Fruit fly (Drosophila melanogaster): Measurements from ENCODE around the gene Archease.

Archease gene

dm6 chr3R:21632930-21633780 lies 29.6 kb downstream of the Archease start (continued):
- no peak for TF ChIP-seq abd-A (tag; optimal IDR thresholded peaks at IDR 0.05)
- TF ChIP-seq salm (tag; optimal IDR thresholded peaks at IDR 0.05), result no peak
- no peak for TF ChIP-seq ranshi (GFP tag; IDR thresholded peaks at IDR 0.05)
- TF ChIP-seq Sin3A (optimal IDR thresholded peaks at IDR 0.05), result no peak
- no peak for TF ChIP-seq CG8089 (GFP tag; optimal IDR thresholded peaks at IDR 0.05)
- peak; percentile 39 for TF ChIP-seq CG17359 (tag; optimal IDR thresholded peaks at IDR 0.05)
- TF ChIP-seq Atf3 (GFP tag; optimal IDR thresholded peaks at IDR 0.05), result no peak
- no peak for TF ChIP-seq her (GFP tag; optimal IDR thresholded peaks at IDR 0.05)
- TF ChIP-seq Xrp1 (GFP tag; IDR thresholded peaks at IDR 0.05), result no peak
- TF ChIP-seq scrt (GFP tag; optimal IDR thresholded peaks at IDR 0.05), result peak; percentile 24
- TF ChIP-seq MBD-R2 (GFP tag; IDR thresholded peaks at IDR 0.05), result no peak
- no peak for TF ChIP-seq E2f2 (GFP tag; IDR thresholded peaks at IDR 0.05)
- no peak for TF ChIP-seq Gug (GFP tag; IDR thresholded peaks at IDR 0.05)
- peak; percentile 69 for TF ChIP-seq CG8924 (tag; optimal IDR thresholded peaks at IDR 0.05)
- no peak for TF ChIP-seq ash1 (GFP tag; optimal IDR thresholded peaks at IDR 0.05)
- no peak for TF ChIP-seq CG34224 (GFP tag; IDR thresholded peaks at IDR 0.05; ENCODE audit: partially characterized antibody)
- TF ChIP-seq gsb (GFP tag; IDR thresholded peaks at IDR 0.05), result no peak
- TF ChIP-seq Hr3 (GFP tag; optimal IDR thresholded peaks at IDR 0.05), result peak; percentile 14
- no peak for TF ChIP-seq dimm (GFP tag; IDR thresholded peaks at IDR 0.05)
- peak; percentile 64 for TF ChIP-seq sd (tag; optimal IDR thresholded peaks at IDR 0.05)
- TF ChIP-seq CG7271 (tag; optimal IDR thresholded peaks at IDR 0.05), result no peak
- TF ChIP-seq tup (GFP tag; optimal IDR thresholded peaks at IDR 0.05), result no peak
- peak; percentile 68 for TF ChIP-seq lbe (GFP tag; optimal IDR thresholded peaks at IDR 0.05)
- TF ChIP-seq psq (GFP tag; optimal IDR thresholded peaks at IDR 0.05), result peak; percentile 8
- TF ChIP-seq gem (tag; optimal IDR thresholded peaks at IDR 0.05), result peak; percentile 78
- TF ChIP-seq fd64A (GFP tag; optimal IDR thresholded peaks at IDR 0.05), result no peak
- no peak for TF ChIP-seq NFAT (GFP tag; IDR thresholded peaks at IDR 0.05)
- no peak for TF ChIP-seq ATbp (GFP tag; optimal IDR thresholded peaks at IDR 0.05)
- no peak for TF ChIP-seq NC2β (GFP tag; optimal IDR thresholded peaks at IDR 0.05)
- TF ChIP-seq CG8388 (GFP tag; optimal IDR thresholded peaks at IDR 0.05), result peak; percentile 56
- no peak for TF ChIP-seq Dad (GFP tag; optimal IDR thresholded peaks at IDR 0.05)
- no peak for TF ChIP-seq Antp (GFP tag; optimal IDR thresholded peaks at IDR 0.05)
- no peak for TF ChIP-seq esg (GFP tag; conservative IDR thresholded peaks at IDR 0.05)
- no peak for TF ChIP-seq CG11085 (GFP tag; IDR thresholded peaks at IDR 0.05)
- TF ChIP-seq CG32772 (GFP tag; IDR thresholded peaks at IDR 0.05), result no peak
- peak; percentile 40 for TF ChIP-seq CG10147 (GFP tag; optimal IDR thresholded peaks at IDR 0.05)
- TF ChIP-seq cato (GFP tag; optimal IDR thresholded peaks at IDR 0.05; ENCODE audit: borderline replicate concordance), result no peak
- peak; percentile 3 for TF ChIP-seq tin (GFP tag; optimal IDR thresholded peaks at IDR 0.05)
- TF ChIP-seq Sox102F (GFP tag; optimal IDR thresholded peaks at IDR 0.05), result peak; percentile 74
- TF ChIP-seq MESR4 (GFP tag; optimal IDR thresholded peaks at IDR 0.05), result no peak
- TF ChIP-seq tx (GFP tag; optimal IDR thresholded peaks at IDR 0.05), result no peak
- TF ChIP-seq CoRest (tag; optimal IDR thresholded peaks at IDR 0.05), result peak; percentile 71
- no peak for TF ChIP-seq CG14050 (GFP tag; IDR thresholded peaks at IDR 0.05)
- no peak for TF ChIP-seq HLH54F (GFP tag; optimal IDR thresholded peaks at IDR 0.05)
- TF ChIP-seq sob (GFP tag; IDR thresholded peaks at IDR 0.05), result no peak
- no peak for TF ChIP-seq CG3847 (GFP tag; IDR thresholded peaks at IDR 0.05)
- TF ChIP-seq CG11560 (tag; IDR thresholded peaks at IDR 0.05), result no peak
- no peak for TF ChIP-seq CG1832 (GFP tag; optimal IDR thresholded peaks at IDR 0.05)
- no peak for TF ChIP-seq CG8478 (optimal IDR thresholded peaks at IDR 0.05)
- TF ChIP-seq CG13123 (GFP tag; optimal IDR thresholded peaks at IDR 0.05), result no peak
- TF ChIP-seq pum (GFP tag; optimal IDR thresholded peaks at IDR 0.05), result no peak
